Fruit fly (Drosophila melanogaster): Measurements from ENCODE around the gene CG16984.

- no peak for TF ChIP-seq CG8478 (optimal IDR thresholded peaks at IDR 0.05)
- TF ChIP-seq CTCF (optimal IDR thresholded peaks at IDR 0.05) = no peak
These were observed 36.6 kb downstream of the CG16984 start for dm6 chr3L:2632048-2632762.
